Worm (Caenorhabditis elegans): ENCODE measurements around the gene F17C8.9.

F17C8.9 gene

ce11 chrIII:4693695-4694094, 40.5 kb upstream of the F17C8.9 start, which contains the start of gene T04A8.8:
T04A8.8 (plus strand) TSS chrIII:4693995.
- TF ChIP-seq tlf-1 (GFP tag; optimal IDR thresholded peaks at IDR 0.05) (no peak), C17E4.6 (GFP tag; IDR thresholded peaks at IDR 0.05) (no peak), egl-18 (GFP tag; IDR thresholded peaks at IDR 0.05) (no peak), nhr-120 (GFP tag; IDR thresholded peaks at IDR 0.05) (no peak), hlh-12 (tag; optimal IDR thresholded peaks at IDR 0.05) (no peak), let-526 (GFP tag; IDR thresholded peaks at IDR 0.05) (no peak), Y95B8A.8 (GFP tag; IDR thresholded peaks at IDR 0.05) (no peak), ztf-6 (GFP tag; IDR thresholded peaks at IDR 0.05) (no peak), snpc-1.3 (tag; optimal IDR thresholded peaks at IDR 0.05; ENCODE audit: insufficient read depth) (no peak), nfya-2 (GFP tag; IDR thresholded peaks at IDR 0.05) (no peak), lir-1 (GFP tag; conservative IDR thresholded peaks at IDR 0.05) (no peak), Y53F4B.3 (GFP tag; IDR thresholded peaks at IDR 0.05) (no peak), lin-26 (GFP tag; IDR thresholded peaks at IDR 0.05) (no peak), ceh-100 (GFP tag; IDR thresholded peaks at IDR 0.05) (no peak), F33H1.4 (GFP tag; IDR thresholded peaks at IDR 0.05) (no peak), lin-54 (GFP tag; optimal IDR thresholded peaks at IDR 0.05) (no peak), die-1 (tag; optimal IDR thresholded peaks at IDR 0.05) (no peak), B0336.3 (GFP tag; IDR thresholded peaks at IDR 0.05) (no peak)

- TF ChIP-seq F55B11.4 (tag; optimal IDR thresholded peaks at IDR 0.05; ENCODE audit: borderline replicate concordance, insufficient read depth) = no peak
- TF ChIP-seq lag-1 (GFP tag; IDR thresholded peaks at IDR 0.05) = no peak
- TF ChIP-seq let-607 (tag; optimal IDR thresholded peaks at IDR 0.05) = no peak
- no peak for TF ChIP-seq F33H1.4 (GFP tag; IDR thresholded peaks at IDR 0.05)
- TF ChIP-seq unc-62 (GFP tag; optimal IDR thresholded peaks at IDR 0.05) = no peak
- TF ChIP-seq Y67H2A.10 (GFP tag; conservative IDR thresholded peaks at IDR 0.05) = no peak
- TF ChIP-seq attf-5 (GFP tag; optimal IDR thresholded peaks at IDR 0.05) = no peak
- TF ChIP-seq mxl-1 (tag; optimal IDR thresholded peaks at IDR 0.05) = no peak
- TF ChIP-seq T26A5.8 (tag; optimal IDR thresholded peaks at IDR 0.05) = no peak
- 0 out of 2 replicates have a peak, but pooled peaks have one; percentile 20 for TF ChIP-seq ekl-4 (GFP tag; IDR thresholded peaks at IDR 0.05)
- TF ChIP-seq nhr-120 (GFP tag; IDR thresholded peaks at IDR 0.05) = no peak
- no peak for TF ChIP-seq F49E8.2 (tag; optimal IDR thresholded peaks at IDR 0.05; ENCODE audit: insufficient read depth)
- TF ChIP-seq ccch-3 (GFP tag; optimal IDR thresholded peaks at IDR 0.05) = no peak
- no peak for TF ChIP-seq him-1 (tag; optimal IDR thresholded peaks at IDR 0.05)
- TF ChIP-seq unc-130 (GFP tag; optimal IDR thresholded peaks at IDR 0.05) = no peak
- no peak for TF ChIP-seq K11D2.4 (GFP tag; IDR thresholded peaks at IDR 0.05)
- no peak for TF ChIP-seq somi-1 (GFP tag; optimal IDR thresholded peaks at IDR 0.05)
- TF ChIP-seq snpc-1.1 (tag; optimal IDR thresholded peaks at IDR 0.05; ENCODE audit: insufficient read depth) = no peak
- peak; percentile 29 for TF ChIP-seq ztf-18 (tag; optimal IDR thresholded peaks at IDR 0.05)
- TF ChIP-seq Y79H2A.3 (GFP tag; conservative IDR thresholded peaks at IDR 0.05) = no peak
- no peak for TF ChIP-seq Y56A3A.18 (GFP tag; IDR thresholded peaks at IDR 0.05)
- no peak for TF ChIP-seq ama-1 (optimal IDR thresholded peaks at IDR 0.05)
- peak in 1 of 2 experiments; percentile 18 for TF ChIP-seq ama-1 (GFP tag; optimal IDR thresholded peaks at IDR 0.05)
- no peak for TF ChIP-seq C17E4.6 (GFP tag; IDR thresholded peaks at IDR 0.05)
These were observed 39.1 kb upstream of the F17C8.9 start, which contains the start of gene T04A8.7 for ce11 chrIII:4695057-4695456. T04A8.7 (plus strand) TSS chrIII:4695357.

Data from whole organism, young adult.